Fruit fly (Drosophila melanogaster): ENCODE results near the gene Eip78C.

- TF ChIP-seq kay (GFP tag; ENCODE audit: borderline replicate concordance) (no peak), Crg-1 (GFP tag; optimal IDR thresholded peaks at IDR 0.05) (no peak), cnc (optimal IDR thresholded peaks at IDR 0.05) (no peak), bab1 (GFP tag; optimal IDR thresholded peaks at IDR 0.05) (peak; percentile 39), CG7101 (tag; optimal IDR thresholded peaks at IDR 0.05) (no peak), CG14711 (tag; optimal IDR thresholded peaks at IDR 0.05) (no peak), Clk (GFP tag; optimal IDR thresholded peaks at IDR 0.05) (no peak), ovo (GFP tag; optimal IDR thresholded peaks at IDR 0.05) (no peak), Hr96 (GFP tag; optimal IDR thresholded peaks at IDR 0.05) (no peak)
Measured at dm6 chr3L:21216697-21217291, 9.6 kb upstream of the Eip78C start, which contains the start of the genes Trmt112 and Ilk.

Measured in whole organism, adult.